Worm (Caenorhabditis elegans) whole organism, young adult: ENCODE results near the gene Y57G11C.1144.

Source experiments
- T26A5.8 ChIP-seq: sonication (generic microtip); optimal IDR thresholded peaks from 2 replicates; lab custom pipeline; 2016; ENCODE audit warnings: missing genetic modification characterization, missing compliant biosample characterization
- Y53G8AR.9 ChIP-seq: fragments of 200-800 bp; sonication (Bioruptor generic); conservative IDR thresholded peaks from 2 replicates; pipeline ENCODE4 v1.3.6; 2022; ENCODE audit warnings: missing genetic modification reagents, missing genetic modification characterization, missing compliant biosample characterization
- Y79H2A.3 ChIP-seq: fragments of 200-800 bp; sonication (Bioruptor generic); conservative IDR thresholded peaks from 2 replicates; pipeline ENCODE4 v1.3.6; 2022; ENCODE audit warnings: missing genetic modification reagents, missing genetic modification characterization, missing compliant biosample characterization
- ZK185.1 ChIP-seq: sonication (generic microtip); optimal IDR thresholded peaks from 2 replicates; lab custom pipeline; 2016; ENCODE audit warnings: mild to moderate bottlenecking, missing genetic modification characterization, missing compliant biosample characterization; ENCODE audit not compliant: poor library complexity, severe bottlenecking
- attf-3 ChIP-seq: fragments of 200-800 bp; sonication (Bioruptor generic); conservative IDR thresholded peaks from 2 replicates; pipeline ENCODE4 v1.3.6; 2022; ENCODE audit warnings: missing genetic modification reagents, missing genetic modification characterization, missing compliant biosample characterization
- attf-5 ChIP-seq: fragments of 200-800 bp; sonication (Bioruptor generic); optimal IDR thresholded peaks from 2 replicates; lab custom pipeline; 2018; ENCODE audit warnings: mild to moderate bottlenecking, missing genetic modification characterization, missing compliant biosample characterization
- attf-6 ChIP-seq: fragments of 200-800 bp; sonication (Bioruptor generic); IDR thresholded peaks from 2 replicates; pipeline ENCODE4 v1.3.6; 2022; ENCODE audit warnings: missing genetic modification reagents, missing genetic modification characterization, missing compliant biosample characterization
- egl-44 ChIP-seq: fragments of 200-800 bp; sonication (Bioruptor generic); IDR thresholded peaks from 2 replicates; pipeline ENCODE4 v1.3.6; 2022; ENCODE audit warnings: missing genetic modification reagents, missing genetic modification characterization, missing compliant biosample characterization
- egrh-3 ChIP-seq: fragments of 200-800 bp; sonication (Bioruptor generic); IDR thresholded peaks from 2 replicates; pipeline ENCODE4 v1.3.6; 2022; ENCODE audit warnings: missing genetic modification reagents, missing genetic modification characterization, missing compliant biosample characterization
- hrde-1 ChIP-seq: sonication (generic microtip); optimal IDR thresholded peaks from 2 replicates; lab custom pipeline; 2016; ENCODE audit warnings: missing genetic modification characterization, mild to moderate bottlenecking, missing compliant biosample characterization, moderate library complexity, missing genotype, missing genetic modification reagents, borderline replicate concordance
- lin-54 ChIP-seq: fragments of 200-800 bp; sonication (Bioruptor generic); optimal IDR thresholded peaks from 2 replicates; lab custom pipeline; 2018; ENCODE audit warnings: mild to moderate bottlenecking, missing genetic modification characterization, missing compliant biosample characterization
- lir-1 ChIP-seq: fragments of 200-800 bp; sonication (Bioruptor generic); conservative IDR thresholded peaks from 2 replicates; pipeline ENCODE4 v1.3.6; 2022; ENCODE audit warnings: missing genetic modification reagents, missing genetic modification characterization, missing compliant biosample characterization
- nhr-90 ChIP-seq: sonication (generic microtip); optimal IDR thresholded peaks from 2 replicates; lab custom pipeline; 2016; ENCODE audit warnings: missing genotype, mild to moderate bottlenecking, missing genetic modification characterization, missing compliant biosample characterization
- snpc-1.3 ChIP-seq: sonication (generic microtip); optimal IDR thresholded peaks from 2 replicates; lab custom pipeline; 2017; ENCODE audit warnings: missing genetic modification characterization, mild to moderate bottlenecking, missing compliant biosample characterization, antibody characterized with exemption, moderate library complexity, missing genotype, missing genetic modification reagents; ENCODE audit not compliant: insufficient read depth
- snpc-4 ChIP-seq, 5 experiments: fragments of 150-350 bp in 1 of 5; sonication (generic microtip) in 4 of 5; optimal IDR thresholded peaks; 2 replicates each; lab custom pipeline; 2014 to 2018; ENCODE audit warnings: missing genetic modification characterization in 5 of 5, missing biosample characterization in 3 of 5, antibody characterized with exemption in 2 of 5, mild to moderate bottlenecking in 2 of 5, missing compliant biosample characterization in 2 of 5, missing genotype in 2 of 5, moderate library complexity in 2 of 5, missing genetic modification reagents in 1 of 5
- sptf-2 ChIP-seq: fragments of 200-800 bp; sonication (Bioruptor generic); optimal IDR thresholded peaks from 2 replicates; lab custom pipeline; 2018; ENCODE audit warnings: mild to moderate bottlenecking, missing genetic modification characterization, missing compliant biosample characterization
- zfh-2 ChIP-seq: fragments of 200-800 bp; sonication (Bioruptor generic); conservative IDR thresholded peaks from 2 replicates; pipeline ENCODE4 v1.3.6; 2022; ENCODE audit warnings: missing genetic modification reagents, missing genetic modification characterization, missing compliant biosample characterization
- ztf-18 ChIP-seq: sonication (generic microtip); optimal IDR thresholded peaks from 2 replicates; lab custom pipeline; 2016; ENCODE audit warnings: missing genotype, mild to moderate bottlenecking, missing genetic modification characterization, missing compliant biosample characterization

Gene Y57G11C.1144

DNA sequence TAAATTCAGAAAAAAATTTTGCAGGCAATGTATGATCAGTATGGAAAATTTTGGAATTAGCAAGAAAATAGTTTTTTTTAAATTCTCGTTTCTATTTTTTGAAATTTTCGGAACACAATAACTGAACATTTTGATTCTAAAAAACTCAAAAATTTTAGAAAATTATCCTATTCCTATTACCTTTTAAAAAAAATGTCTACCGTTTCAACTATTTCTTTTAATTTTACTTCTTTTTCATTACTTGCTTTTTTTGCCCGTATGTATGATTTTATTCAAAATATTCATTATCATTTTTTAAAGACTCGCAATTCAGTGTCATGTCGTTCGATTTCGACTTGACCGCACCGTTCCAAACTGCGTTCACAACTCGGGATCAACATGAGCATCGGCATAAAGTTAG lies 44.2 kb downstream of the Y57G11C.1144 start, which contains the start of gene atln-2:
TSS of gene atln-2 (plus strand) at position 301 of the 400 bp plus-strand sequence.
- TF ChIP-seq attf-6 (GFP tag; lab: Robert Waterston, UW) (0 out of 2 replicates have a peak, but pooled peaks have one; percentile 6), attf-3 (no peak), Y79H2A.3 (GFP tag; lab: Robert Waterston, UW) (no peak), ztf-18 (tag; lab: Kevin White, UChicago) (no peak), lin-54 (GFP tag; lab: Kevin White, UChicago) (no peak), ZK185.1 (tag; lab: Kevin White, UChicago) (no peak), snpc-4 (GFP tag; optimal IDR thresholded peaks at IDR 0.05; lab: Kevin White, UChicago) (no peak), snpc-4 (tag; optimal IDR thresholded peaks at IDR 0.05; lab: Kevin White, UChicago) (peak in 1 of 4 experiments; percentile 44), attf-5 (GFP tag; lab: Kevin White, UChicago) (no peak), Y53G8AR.9 (GFP tag; lab: Robert Waterston, UW) (no peak), lir-1 (GFP tag; lab: Robert Waterston, UW) (no peak), T26A5.8 (no peak), hrde-1 (tag; lab: Kevin White, UChicago) (no peak), zfh-2 (GFP tag; lab: Robert Waterston, UW) (no peak)

DNA sequence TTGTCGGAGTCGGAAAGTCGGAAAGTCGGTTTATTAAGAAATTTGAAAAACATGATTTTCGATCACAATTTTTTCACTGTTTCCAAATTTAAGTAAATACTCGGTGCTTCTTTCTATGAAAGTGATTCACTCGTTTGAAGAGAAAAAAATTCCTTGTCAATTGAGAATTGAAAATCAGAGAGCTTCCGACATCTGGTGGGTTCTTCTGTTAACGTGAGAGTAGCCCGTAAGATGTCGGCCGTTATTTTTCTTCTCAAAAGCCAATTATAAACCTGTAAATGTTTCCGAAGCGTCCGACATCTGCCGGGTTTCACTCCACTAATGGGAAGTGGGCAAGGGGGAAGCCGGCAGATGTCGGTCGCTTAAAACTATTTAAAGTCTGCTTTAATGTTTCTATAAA lies 47.9 kb downstream of the Y57G11C.1144 start:
- TF ChIP-seq nhr-90 (tag; lab: Kevin White, UChicago) = no peak
- TF ChIP-seq snpc-4 (GFP tag; optimal IDR thresholded peaks at IDR 0.05; lab: Kevin White, UChicago) = no peak
- peak in 2 of 4 experiments; percentile 60 to 68 for TF ChIP-seq snpc-4 (tag; optimal IDR thresholded peaks at IDR 0.05; lab: Kevin White, UChicago)

DNA sequence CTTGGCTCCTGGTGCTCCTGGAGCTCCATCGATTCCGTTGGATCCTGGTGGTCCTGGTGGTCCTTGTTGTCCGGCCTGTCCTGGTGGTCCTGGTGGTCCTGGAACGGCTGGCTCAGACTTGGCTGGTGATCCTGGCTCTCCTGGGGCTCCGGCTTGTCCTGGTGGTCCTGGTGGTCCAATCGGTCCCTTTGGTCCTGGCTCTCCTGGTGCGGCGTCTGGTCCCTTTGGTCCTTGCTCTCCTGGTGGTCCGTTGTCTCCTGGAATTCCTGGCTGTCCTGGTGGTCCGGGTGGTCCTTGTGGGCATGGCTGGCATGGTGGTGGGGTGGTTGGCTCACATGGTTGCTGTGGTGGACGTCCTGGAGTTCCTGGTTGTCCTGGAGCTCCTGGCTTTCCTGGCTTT lies 48.7 kb downstream of the Y57G11C.1144 start:
- TF ChIP-seq egl-44 (GFP tag; lab: Robert Waterston, UW) (no peak), egrh-3 (GFP tag; lab: Robert Waterston, UW) (peak; percentile 88)
- TF ChIP-seq, all 124 proteins: peak for 1

DNA sequence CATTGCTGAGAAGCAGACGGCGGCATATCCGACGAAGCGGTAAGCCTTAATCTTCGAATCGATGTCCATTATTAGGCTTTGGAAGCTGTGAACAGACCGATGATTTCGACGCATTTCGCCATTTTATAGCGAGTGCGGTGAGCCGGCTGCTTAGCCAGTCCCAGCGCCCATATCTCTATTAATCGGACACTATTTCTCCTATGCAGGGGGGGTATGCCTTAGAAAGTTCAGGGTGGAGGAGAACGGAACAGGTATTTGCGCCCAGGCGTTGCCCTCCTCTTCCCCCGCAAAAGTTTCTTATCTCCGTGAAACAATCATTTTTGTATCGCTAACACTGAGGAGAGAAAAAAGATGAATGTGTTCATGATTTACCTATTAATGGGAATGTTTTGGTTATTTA lies 49.6 kb downstream of the Y57G11C.1144 start, which contains the start of gene dpy-4:
TSS of gene dpy-4 (minus strand) at position 101 of the 400 bp plus-strand sequence.
- TF ChIP-seq attf-5 (GFP tag; lab: Kevin White, UChicago) (no peak), sptf-2 (GFP tag; lab: Kevin White, UChicago) (no peak), snpc-1.3 (no peak)
